Worm (Caenorhabditis elegans) whole organism, L2 larva: Measurements from ENCODE around the gene C25H3.17.

Experiments used
- C34F6.9 ChIP-seq: fragments of 150-350 bp; optimal IDR thresholded peaks from 2 replicates; lab custom pipeline; 2014; ENCODE audit warnings: missing biosample characterization, missing genetic modification characterization
- F13H6.1 ChIP-seq: sonication (generic microtip); optimal IDR thresholded peaks from 2 replicates; lab custom pipeline; 2016; ENCODE audit warnings: missing genetic modification characterization, missing compliant biosample characterization
- R02D3.7 ChIP-seq: fragments of 150-350 bp; optimal IDR thresholded peaks from 2 replicates; lab custom pipeline; 2014; ENCODE audit warnings: missing biosample characterization, missing genetic modification characterization
- Y55F3AM.14 ChIP-seq: fragments of 200-800 bp; sonication (Bioruptor generic); optimal IDR thresholded peaks from 2 replicates; lab custom pipeline; 2018; ENCODE audit warnings: mild to moderate bottlenecking, missing genetic modification characterization, missing compliant biosample characterization
- ZK546.5 ChIP-seq: sonication (generic microtip); optimal IDR thresholded peaks from 2 replicates; lab custom pipeline; 2017; ENCODE audit warnings: missing biosample characterization, missing genetic modification characterization
- alr-1 ChIP-seq: fragments of 150-350 bp; optimal IDR thresholded peaks from 2 replicates; lab custom pipeline; 2014; ENCODE audit warnings: missing biosample characterization, missing genetic modification characterization
- aly-2 ChIP-seq: fragments of 150-350 bp; optimal IDR thresholded peaks from 2 replicates; lab custom pipeline; 2014; ENCODE audit warnings: missing biosample characterization, missing genetic modification characterization
- ama-1 ChIP-seq: fragments of 150-350 bp; optimal IDR thresholded peaks from 2 replicates; lab custom pipeline; 2018; ENCODE audit warnings: inconsistent platforms
- blmp-1 ChIP-seq: sonication (generic microtip); optimal IDR thresholded peaks from 2 replicates; lab custom pipeline; 2017; ENCODE audit warnings: missing genetic modification characterization, mild to moderate bottlenecking, missing compliant biosample characterization, antibody characterized with exemption, moderate library complexity; ENCODE audit not compliant: insufficient read depth
- ceh-16 ChIP-seq: fragments of 150-350 bp; optimal IDR thresholded peaks from 2 replicates; lab custom pipeline; 2014; ENCODE audit warnings: missing biosample characterization, missing genetic modification characterization
- ceh-82 ChIP-seq: fragments of 150-350 bp; optimal IDR thresholded peaks from 2 replicates; lab custom pipeline; 2014; ENCODE audit warnings: missing biosample characterization, missing genetic modification characterization
- dmd-4 ChIP-seq: sonication (generic microtip); optimal IDR thresholded peaks from 2 replicates; lab custom pipeline; 2017; ENCODE audit warnings: missing biosample characterization, missing genetic modification characterization
- elt-1 ChIP-seq: fragments of 150-350 bp; optimal IDR thresholded peaks from 2 replicates; lab custom pipeline; 2014; ENCODE audit warnings: missing biosample characterization, missing genetic modification characterization
- elt-3 ChIP-seq: sonication (generic microtip); optimal IDR thresholded peaks from 2 replicates; lab custom pipeline; 2017; ENCODE audit warnings: missing biosample characterization, missing genetic modification characterization
- fos-1 ChIP-seq: fragments of 150-350 bp; optimal IDR thresholded peaks from 2 replicates; lab custom pipeline; 2014; ENCODE audit warnings: missing biosample characterization, missing genetic modification characterization
- gmeb-1 ChIP-seq: fragments of 150-350 bp; optimal IDR thresholded peaks from 2 replicates; lab custom pipeline; 2014; ENCODE audit warnings: missing biosample characterization, missing genetic modification characterization
- lin-11 ChIP-seq: fragments of 150-350 bp; sonication (generic microtip); optimal IDR thresholded peaks from 2 replicates; lab custom pipeline; 2014; ENCODE audit warnings: missing biosample characterization, missing genetic modification characterization, inconsistent platforms, mixed read lengths
- lin-13 ChIP-seq: fragments of 150-350 bp; optimal IDR thresholded peaks from 2 replicates; lab custom pipeline; 2014; ENCODE audit warnings: missing biosample characterization, missing genetic modification reagents, missing genetic modification characterization
- lin-39 ChIP-seq: fragments of 150-350 bp; optimal IDR thresholded peaks from 2 replicates; lab custom pipeline; 2014; ENCODE audit warnings: missing biosample characterization, missing genetic modification reagents, missing genetic modification characterization
- lsy-2 ChIP-seq, 2 experiments: fragments of 150-350 bp in 1 of 2; sonication (generic microtip) in 1 of 2; optimal IDR thresholded peaks; 2 replicates each; lab custom pipeline; 2014 to 2017; ENCODE audit warnings: missing biosample characterization in 2 of 2, missing genetic modification characterization in 2 of 2
- mab-5 ChIP-seq: fragments of 150-350 bp; optimal IDR thresholded peaks from 2 replicates; lab custom pipeline; 2014; ENCODE audit warnings: missing biosample characterization, missing genetic modification characterization
- mdl-1 ChIP-seq, 2 experiments: fragments of 150-350 bp in 1 of 2; sonication (generic microtip) in 1 of 2; optimal IDR thresholded peaks; 2 replicates each; lab custom pipeline; 2017; ENCODE audit warnings: missing biosample characterization in 2 of 2, missing genetic modification characterization in 2 of 2
- nhr-10 ChIP-seq: sonication (generic microtip); optimal IDR thresholded peaks from 2 replicates; lab custom pipeline; 2017; ENCODE audit warnings: missing biosample characterization, missing genetic modification characterization
- nhr-11 ChIP-seq: fragments of 150-350 bp; optimal IDR thresholded peaks from 2 replicates; lab custom pipeline; 2014; ENCODE audit warnings: missing biosample characterization, missing genetic modification characterization
- nhr-129 ChIP-seq: fragments of 150-350 bp; optimal IDR thresholded peaks from 2 replicates; lab custom pipeline; 2014; ENCODE audit warnings: missing biosample characterization, missing genetic modification characterization
- nhr-21 ChIP-seq: fragments of 150-350 bp; optimal IDR thresholded peaks from 2 replicates; lab custom pipeline; 2014; ENCODE audit warnings: missing biosample characterization, missing genetic modification characterization
- nhr-237 ChIP-seq: fragments of 150-350 bp; optimal IDR thresholded peaks from 2 replicates; lab custom pipeline; 2014; ENCODE audit warnings: missing biosample characterization, missing genetic modification characterization
- nhr-25 ChIP-seq: fragments of 150-350 bp; sonication (generic microtip); optimal IDR thresholded peaks from 3 replicates; lab custom pipeline; 2014; ENCODE audit warnings: missing biosample characterization, missing genetic modification characterization
- nhr-6 ChIP-seq: fragments of 150-350 bp; optimal IDR thresholded peaks from 2 replicates; lab custom pipeline; 2014; ENCODE audit warnings: missing biosample characterization, missing genetic modification characterization
- nhr-77 ChIP-seq: fragments of 150-350 bp; optimal IDR thresholded peaks from 2 replicates; lab custom pipeline; 2014; ENCODE audit warnings: missing biosample characterization, missing genetic modification characterization
- peb-1 ChIP-seq: fragments of 150-350 bp; optimal IDR thresholded peaks from 2 replicates; lab custom pipeline; 2014; ENCODE audit warnings: missing biosample characterization, missing genetic modification characterization
- skn-1 ChIP-seq: sonication (generic microtip); optimal IDR thresholded peaks from 2 replicates; lab custom pipeline; 2017; ENCODE audit warnings: missing biosample characterization, missing genetic modification characterization
- sma-3 ChIP-seq: sonication (generic microtip); optimal IDR thresholded peaks from 2 replicates; lab custom pipeline; 2016; ENCODE audit warnings: missing genetic modification reagents, missing genetic modification characterization, missing compliant biosample characterization
- snpc-4 ChIP-seq: fragments of 150-350 bp; optimal IDR thresholded peaks from 2 replicates; lab custom pipeline; 2014; ENCODE audit warnings: missing biosample characterization, missing genetic modification characterization
- unc-39 ChIP-seq: fragments of 150-350 bp; optimal IDR thresholded peaks from 2 replicates; lab custom pipeline; 2014; ENCODE audit warnings: missing biosample characterization, missing genetic modification characterization
- unc-55 ChIP-seq: fragments of 150-350 bp; sonication (generic microtip); optimal IDR thresholded peaks from 3 replicates; lab custom pipeline; 2014; ENCODE audit warnings: missing biosample characterization, missing genetic modification reagents, missing genetic modification characterization
- unc-62 ChIP-seq: fragments of 150-350 bp; optimal IDR thresholded peaks from 2 replicates; lab custom pipeline; 2014; ENCODE audit warnings: missing biosample characterization, missing genetic modification reagents, missing genetic modification characterization
- zag-1 ChIP-seq: fragments of 150-350 bp; optimal IDR thresholded peaks from 2 replicates; lab custom pipeline; 2014; ENCODE audit warnings: missing biosample characterization, missing genetic modification characterization
- ztf-1 ChIP-seq: fragments of 200-800 bp; sonication (Bioruptor generic); conservative IDR thresholded peaks from 2 replicates; pipeline ENCODE4 v1.3.6; 2022; ENCODE audit warnings: missing genetic modification characterization, missing compliant biosample characterization
- ztf-4 ChIP-seq: fragments of 150-350 bp; optimal IDR thresholded peaks from 2 replicates; lab custom pipeline; 2014; ENCODE audit warnings: missing biosample characterization, missing genetic modification characterization

Gene C25H3.17

ce11 chrII:5697338-5697737, 27.9 kb upstream of the C25H3.17 start:
- TF ChIP-seq sma-3 (GFP tag; lab: Kevin White, UChicago) (no peak), Y55F3AM.14 (GFP tag; lab: Kevin White, UChicago) (no peak), nhr-6 (tag; lab: Kevin White, UChicago) (no peak), ceh-82 (tag; lab: Kevin White, UChicago) (no peak), gmeb-1 (tag; lab: Kevin White, UChicago) (no peak)

ce11 chrII:5696218-5696617, 26.7 kb upstream of the C25H3.17 start:
- no peak for TF ChIP-seq lin-11
- no peak for TF ChIP-seq nhr-11 (tag; lab: Kevin White, UChicago)
- TF ChIP-seq gmeb-1 (tag; lab: Kevin White, UChicago) = no peak
- no peak for TF ChIP-seq fos-1 (tag; lab: Kevin White, UChicago)
- TF ChIP-seq blmp-1 (tag; lab: Kevin White, UChicago) = no peak
- TF ChIP-seq nhr-237 = no peak
- no peak for TF ChIP-seq elt-3 (tag; lab: Kevin White, UChicago)
- TF ChIP-seq skn-1 (tag; lab: Kevin White, UChicago) = no peak
- no peak for TF ChIP-seq ZK546.5
- TF ChIP-seq lsy-2 (tag; optimal IDR thresholded peaks at IDR 0.05; lab: Kevin White, UChicago) = no peak
- TF ChIP-seq nhr-129 (tag; lab: Kevin White, UChicago) = no peak

- TF ChIP-seq unc-62 (GFP tag; lab: Kevin White, UChicago) (no peak), fos-1 (tag; lab: Kevin White, UChicago) (no peak), R02D3.7 (tag; lab: Kevin White, UChicago) (no peak), snpc-4 (tag; lab: Kevin White, UChicago) (no peak), alr-1 (tag; lab: Kevin White, UChicago) (no peak), ceh-16 (tag; lab: Kevin White, UChicago) (no peak)
These were observed 25.3 kb upstream of the C25H3.17 start, which contains the start of gene C25H3.14 for ce11 chrII:5694798-5695197. TSS of gene C25H3.14 (plus strand) at chrII:5695098.

DNA sequence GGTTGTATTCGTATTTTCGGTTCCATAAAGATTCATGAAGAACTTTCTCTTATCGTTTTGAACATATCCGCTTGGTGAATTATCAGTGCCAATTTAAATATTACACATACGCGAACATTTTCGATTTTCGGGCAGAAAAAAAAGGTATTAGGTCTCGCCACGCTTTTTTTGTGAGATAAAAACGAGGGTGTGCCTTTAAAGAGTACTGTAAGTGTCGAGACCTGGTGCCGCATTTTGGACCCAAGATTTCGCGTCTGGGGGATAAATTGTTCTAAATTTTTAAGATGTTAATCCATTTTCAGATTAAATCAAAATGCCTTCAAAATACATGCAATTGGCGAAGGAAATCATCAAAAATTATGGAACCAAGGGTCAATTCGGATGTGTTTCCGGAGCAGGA, 24.4 kb upstream of the C25H3.17 start, which contains the start of gene C25H3.3:
Gene C25H3.3 (plus strand): TSS at position 301 of the 400 bp plus-strand sequence.
- no peak for TF ChIP-seq ama-1 (lab: Kevin White, UChicago)
- TF ChIP-seq lin-39 (tag; lab: Kevin White, UChicago) = no peak
- no peak for TF ChIP-seq nhr-11 (tag; lab: Kevin White, UChicago)
- TF ChIP-seq nhr-21 (tag; lab: Kevin White, UChicago) = no peak

ce11 chrII:5691216-5691771, 21.8 kb upstream of the C25H3.17 start, which contains the start of the genes ndub-5 and eif-2D:
TSS of gene ndub-5 (minus strand) at chrII:5691353.
TSS of gene eif-2D (plus strand) at chrII:5691721.
- TF ChIP-seq snpc-4 (tag; lab: Kevin White, UChicago) (no peak), lsy-2 (tag; optimal IDR thresholded peaks at IDR 0.05; lab: Kevin White, UChicago) (peak in 1 of 2 experiments; percentile 39), ZK546.5 (no peak), lin-13 (GFP tag; lab: Kevin White, UChicago) (no peak), C34F6.9 (peak; percentile 11)

- peak; percentile 33 for TF ChIP-seq fos-1 (tag; lab: Kevin White, UChicago)
- TF ChIP-seq lin-13 (GFP tag; lab: Kevin White, UChicago) = no peak
- TF ChIP-seq unc-39 = no peak
- TF ChIP-seq gmeb-1 (tag; lab: Kevin White, UChicago) = no peak
- no peak for TF ChIP-seq mdl-1 (tag; optimal IDR thresholded peaks at IDR 0.05; lab: Kevin White, UChicago)
- TF ChIP-seq snpc-4 (tag; lab: Kevin White, UChicago) = no peak
- no peak for TF ChIP-seq zag-1 (tag; lab: Kevin White, UChicago)
- TF ChIP-seq nhr-10 = no peak
- peak; percentile 13 for TF ChIP-seq F13H6.1 (tag; lab: Kevin White, UChicago)
- no peak for TF ChIP-seq nhr-77 (tag; lab: Kevin White, UChicago)
- no peak for TF ChIP-seq ZK546.5
- TF ChIP-seq peb-1 (tag; lab: Kevin White, UChicago) = no peak
- no peak for TF ChIP-seq nhr-11 (tag; lab: Kevin White, UChicago)
- no peak for TF ChIP-seq lin-11
- peak; percentile 41 for TF ChIP-seq nhr-25
- peak; percentile 47 for TF ChIP-seq C34F6.9
- TF ChIP-seq blmp-1 (tag; lab: Kevin White, UChicago) = no peak
- TF ChIP-seq elt-1 (tag; lab: Kevin White, UChicago) = no peak
- no peak for TF ChIP-seq aly-2
- TF ChIP-seq ztf-4 (tag; lab: Kevin White, UChicago) = no peak
- TF ChIP-seq unc-62 (GFP tag; lab: Kevin White, UChicago) = no peak
- TF ChIP-seq nhr-237 = no peak
- no peak for TF ChIP-seq mab-5 (tag; lab: Kevin White, UChicago)
- TF ChIP-seq Y55F3AM.14 (GFP tag; lab: Kevin White, UChicago) = no peak
- TF ChIP-seq nhr-21 (tag; lab: Kevin White, UChicago) = peak; percentile 21
- no peak for TF ChIP-seq dmd-4 (tag; lab: Kevin White, UChicago)
- TF ChIP-seq unc-55 (GFP tag; lab: Kevin White, UChicago) = peak; percentile 16
- TF ChIP-seq ama-1 (lab: Kevin White, UChicago) = no peak
- no peak for TF ChIP-seq ceh-82 (tag; lab: Kevin White, UChicago)
- no peak for TF ChIP-seq ztf-1 (GFP tag; lab: Robert Waterston, UW)
- TF ChIP-seq lin-39 (tag; lab: Kevin White, UChicago) = no peak
- no peak for TF ChIP-seq skn-1 (tag; lab: Kevin White, UChicago)
- peak; percentile 10 for TF ChIP-seq sma-3 (GFP tag; lab: Kevin White, UChicago)
These were observed 19.5 kb upstream of the C25H3.17 start, which contains the start of gene C25H3.11 for ce11 chrII:5688959-5689358. TSS of gene C25H3.11 (minus strand) at chrII:5689040.
